Fruit fly (Drosophila melanogaster): Measurements from ENCODE around the gene Smyd3.

The Smyd3 gene

DNA sequence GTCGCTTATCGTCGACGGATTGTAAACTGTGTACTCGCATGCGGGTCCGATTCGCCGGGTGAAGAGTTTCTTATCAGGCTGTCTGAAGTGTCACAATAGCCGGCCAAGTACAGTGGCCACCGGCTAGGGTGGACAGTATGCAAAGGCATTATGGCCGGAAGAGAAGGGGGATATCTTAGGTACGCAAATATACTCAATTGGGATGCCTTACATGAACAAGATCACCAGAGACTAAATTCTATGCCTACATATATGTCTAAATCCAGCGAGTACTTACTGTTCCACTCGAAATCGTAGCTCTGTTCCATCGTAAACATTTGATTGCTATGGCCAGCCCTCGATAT is 15.0 kb downstream of the Smyd3 start:
- peak; percentile 77 for TF ChIP-seq CG17801 (GFP tag; optimal IDR thresholded peaks at IDR 0.05; ENCODE audit: partially characterized antibody)

DNA sequence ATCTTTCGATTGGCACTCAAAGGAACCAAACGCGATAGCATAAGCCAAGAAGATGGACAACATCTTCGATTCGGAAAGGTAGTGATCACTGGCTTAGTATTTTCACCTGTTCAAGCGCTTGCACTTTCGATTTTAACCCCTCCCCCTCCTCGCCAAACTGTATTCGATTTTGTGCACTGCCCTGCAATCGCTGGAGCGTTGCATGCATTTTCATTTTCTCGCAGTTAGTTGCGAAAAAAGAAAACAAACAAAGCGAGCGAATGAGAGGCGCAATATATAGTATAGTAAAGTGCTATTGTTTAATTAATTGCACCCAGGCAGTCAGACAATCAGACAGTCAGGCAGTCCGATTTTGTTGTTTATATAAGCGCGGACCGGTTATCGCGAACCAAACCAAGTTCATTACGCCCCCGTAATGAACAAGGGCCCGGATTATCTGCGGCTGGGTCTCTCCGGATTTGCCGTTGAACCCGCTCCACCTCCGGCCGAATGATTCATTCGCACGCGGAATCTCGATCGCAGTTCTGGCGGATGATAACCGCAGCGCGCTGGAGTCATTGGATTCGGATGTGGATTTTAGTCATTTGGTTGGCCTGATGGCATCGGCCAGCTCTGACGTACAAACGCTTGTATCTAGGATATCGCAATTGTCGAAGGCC is 15.5 kb downstream of the Smyd3 start:
- TF ChIP-seq CG17801 (GFP tag; optimal IDR thresholded peaks at IDR 0.05; ENCODE audit: partially characterized antibody), result no peak

DNA sequence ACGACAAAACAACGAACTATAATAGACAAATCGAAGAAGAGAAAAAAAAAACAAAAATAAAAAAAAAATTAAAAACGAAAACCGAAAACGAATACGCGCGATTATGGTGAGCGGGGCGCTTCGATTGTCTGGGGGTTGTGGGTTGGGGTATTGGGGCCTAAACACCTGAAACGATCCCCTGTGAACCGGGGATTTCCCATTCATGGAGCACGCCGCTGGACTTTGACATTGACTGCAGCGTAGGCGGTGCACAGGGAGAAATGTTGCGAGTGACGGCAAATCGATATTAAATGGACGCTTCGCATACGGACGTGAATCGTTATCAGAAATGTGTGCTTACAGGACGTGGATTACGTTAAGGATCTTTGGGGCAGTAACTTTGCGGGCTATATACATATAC is 16.4 kb downstream of the Smyd3 start:
- no peak for TF ChIP-seq CG17801 (GFP tag; optimal IDR thresholded peaks at IDR 0.05; ENCODE audit: partially characterized antibody)

DNA sequence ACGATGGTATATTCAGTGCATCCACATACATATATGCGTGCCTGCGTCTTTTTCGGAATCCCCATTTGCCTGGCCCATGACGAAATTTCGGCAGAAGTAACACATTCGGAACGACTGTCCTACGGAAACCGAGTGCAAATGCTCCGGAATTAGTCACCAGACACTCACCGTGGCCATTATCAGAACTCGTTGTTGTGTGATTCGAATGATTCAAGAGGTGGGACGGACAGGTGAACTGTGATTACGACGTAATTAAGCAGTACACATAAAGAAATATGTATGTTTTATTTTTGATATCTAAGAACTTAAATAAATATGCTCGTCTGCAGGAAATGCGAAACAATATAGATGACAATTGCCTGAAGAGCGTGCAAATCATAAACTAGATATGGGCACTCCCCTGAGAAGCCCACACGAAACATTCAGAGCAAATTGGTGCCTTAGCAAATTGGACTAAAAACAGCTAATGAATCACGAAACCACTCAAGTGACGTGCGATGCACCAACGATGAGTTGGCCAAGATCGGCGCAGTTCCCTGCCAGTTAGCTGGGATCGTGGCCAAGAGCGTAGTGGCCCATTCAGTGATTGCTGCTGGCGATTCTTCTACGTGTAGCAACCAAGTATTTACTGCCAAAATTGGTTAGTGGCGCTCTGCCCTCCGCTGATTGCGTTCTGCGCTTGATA is 17.2 kb downstream of the Smyd3 start:
- no peak for TF ChIP-seq CG17801 (GFP tag; optimal IDR thresholded peaks at IDR 0.05; ENCODE audit: partially characterized antibody)

DNA sequence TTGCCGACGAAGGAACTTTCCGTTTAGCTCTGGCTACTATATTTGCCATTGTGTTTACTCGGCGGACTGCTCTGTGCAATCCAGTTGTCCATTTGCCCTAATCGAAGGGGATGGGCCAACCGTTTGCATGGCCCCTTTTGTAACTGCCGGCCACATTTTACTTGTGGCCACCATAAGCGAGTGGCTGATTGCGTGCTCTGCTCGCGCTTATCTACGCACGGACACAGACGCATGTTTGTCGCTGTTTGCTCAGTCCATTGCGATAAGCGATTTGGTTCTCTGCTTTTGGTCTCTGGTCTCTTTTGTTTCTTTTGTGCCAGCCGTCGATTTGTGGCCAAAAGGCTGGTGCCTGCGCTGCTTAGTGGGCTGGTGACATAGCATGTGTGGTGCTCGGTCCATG is 18.1 kb downstream of the Smyd3 start:
- no peak for TF ChIP-seq CG17801 (GFP tag; optimal IDR thresholded peaks at IDR 0.05; ENCODE audit: partially characterized antibody)

DNA sequence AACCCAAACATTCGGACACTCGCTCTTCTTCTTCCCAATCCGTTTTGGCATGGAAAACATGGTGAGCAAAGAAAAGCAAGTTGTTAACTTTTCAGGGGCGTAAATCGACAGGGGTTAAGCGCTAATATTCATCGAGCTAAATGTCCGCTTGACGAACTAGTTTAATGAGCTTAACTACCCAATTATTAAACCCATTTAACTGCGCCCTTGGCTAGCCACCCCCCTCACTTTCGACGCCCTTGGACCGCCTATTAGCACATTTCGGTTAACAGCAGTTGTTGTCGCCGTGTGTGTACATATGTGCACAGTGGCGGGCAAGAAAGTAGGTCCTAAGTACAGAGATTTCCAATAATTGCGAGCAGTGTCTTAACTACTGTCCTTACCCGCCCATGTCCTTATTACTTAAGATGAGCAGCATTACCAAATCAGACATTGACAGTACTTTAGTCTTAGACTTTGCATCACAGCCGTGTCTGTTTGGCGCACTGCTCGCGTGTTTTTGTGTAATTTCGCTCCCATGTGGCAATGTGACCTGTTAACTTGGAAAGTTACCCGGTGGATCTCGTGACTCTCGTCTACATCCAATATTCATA is 19.1 kb downstream of the Smyd3 start:
- peak; percentile 91 for TF ChIP-seq CG17801 (GFP tag; optimal IDR thresholded peaks at IDR 0.05; ENCODE audit: partially characterized antibody)

DNA sequence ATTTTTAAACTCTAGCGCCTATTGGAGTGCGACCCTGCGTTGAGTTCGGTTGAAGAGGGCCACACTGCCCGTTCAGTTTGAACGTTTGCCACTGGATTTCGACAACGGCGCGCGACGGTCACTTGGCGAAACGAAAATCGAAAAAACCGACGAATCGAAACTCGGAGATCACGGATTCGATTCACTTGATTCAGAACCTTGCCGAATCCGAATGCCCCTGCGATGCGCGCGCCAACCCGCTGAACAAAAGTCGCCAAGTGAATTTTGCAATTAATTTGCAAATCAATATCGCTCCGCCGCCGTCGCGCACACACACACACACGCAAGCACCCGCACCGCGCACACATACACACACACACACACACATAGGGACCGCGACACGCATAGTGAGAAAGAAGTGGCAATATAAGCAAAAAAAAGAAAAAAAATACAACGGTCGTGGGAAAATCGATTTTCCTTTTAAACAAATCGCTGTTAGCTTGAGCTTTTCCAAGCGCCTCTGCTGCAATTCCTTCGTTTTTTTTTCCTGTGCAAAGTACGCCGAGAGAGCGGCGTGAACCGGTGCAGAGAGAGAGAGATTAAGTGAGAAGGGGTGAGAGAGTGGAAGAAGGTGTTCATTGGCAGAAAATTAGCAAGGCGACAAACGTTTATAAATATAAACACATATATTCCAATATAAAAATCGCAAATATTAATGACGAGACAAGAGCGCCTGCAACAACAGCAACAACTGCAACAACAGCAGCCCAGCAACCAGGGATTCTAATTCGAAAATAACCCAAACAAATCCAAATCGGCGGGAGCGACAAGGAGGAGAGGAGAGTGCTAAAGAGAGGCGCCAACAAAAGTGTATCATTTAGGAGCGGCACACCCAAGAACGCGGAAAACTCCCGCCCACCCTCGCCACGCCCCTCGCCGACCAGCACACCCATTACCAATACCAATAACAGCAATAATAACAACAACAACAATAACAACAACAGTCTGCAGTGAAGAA is 20.0 kb downstream of the Smyd3 start, which contains the start of gene egh:
egh (plus strand) TSS at position 89 of the 997 bp plus-strand sequence.
- TF ChIP-seq CG17801 (GFP tag; optimal IDR thresholded peaks at IDR 0.05; ENCODE audit: partially characterized antibody), result peak; percentile 60

DNA sequence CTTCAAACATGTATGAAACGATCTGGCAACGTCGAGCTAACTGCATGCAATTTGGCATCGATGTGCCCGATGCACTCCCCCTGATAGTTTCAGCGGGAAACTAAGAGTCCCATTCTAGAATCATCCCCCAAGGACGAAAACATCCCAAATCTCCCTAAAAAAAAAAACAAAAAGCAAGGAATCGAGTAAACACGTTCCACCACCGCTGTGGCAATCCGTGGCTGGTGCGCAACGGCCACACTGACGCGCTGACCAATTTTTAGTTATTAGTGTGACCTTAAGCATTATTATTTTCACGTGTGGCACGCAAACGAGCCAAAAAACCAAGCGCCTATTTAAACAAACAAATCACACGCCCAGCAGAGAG is 23.0 kb downstream of the Smyd3 start, which contains the start of gene wds:
wds (plus strand) TSS at position 265 of the 367 bp plus-strand sequence.
- no peak for TF ChIP-seq CG17801 (GFP tag; optimal IDR thresholded peaks at IDR 0.05; ENCODE audit: partially characterized antibody)

DNA sequence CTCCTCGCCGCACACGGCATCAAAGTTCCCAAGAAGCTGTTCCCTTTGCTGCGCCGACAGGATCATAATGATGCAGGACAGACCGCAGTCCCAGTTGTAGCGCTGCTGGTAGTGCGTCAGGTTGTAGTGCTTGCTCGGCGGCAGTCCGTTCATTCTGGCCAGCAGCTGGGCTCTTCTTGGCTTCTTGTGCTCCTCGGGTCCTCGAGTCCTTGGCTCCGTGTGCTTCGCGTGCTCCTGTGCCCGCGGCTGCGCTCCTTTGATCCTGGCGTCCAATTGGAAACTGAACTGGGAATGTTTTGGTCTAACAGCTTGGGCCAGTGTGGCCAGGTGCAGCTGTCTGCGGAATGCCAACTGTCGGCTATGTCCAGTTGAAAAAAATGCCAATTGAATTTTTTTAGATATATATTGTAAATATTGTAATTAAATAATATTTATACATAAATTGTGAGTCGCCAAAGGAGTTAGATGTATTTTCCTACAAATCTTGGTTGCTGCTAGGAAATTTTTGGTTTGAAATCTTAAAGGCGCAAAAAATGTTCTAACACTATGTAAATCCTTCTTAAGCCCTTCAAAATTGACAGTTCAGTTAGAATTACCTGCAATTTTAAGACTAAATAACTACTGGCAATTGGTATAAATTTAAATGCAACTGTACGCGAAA is 23.5 kb downstream of the Smyd3 start, which contains the start of gene CG13760:
CG13760 (minus strand) TSS at position 645 of the 661 bp plus-strand sequence.
- TF ChIP-seq CG17801 (GFP tag; optimal IDR thresholded peaks at IDR 0.05; ENCODE audit: partially characterized antibody), result no peak

DNA sequence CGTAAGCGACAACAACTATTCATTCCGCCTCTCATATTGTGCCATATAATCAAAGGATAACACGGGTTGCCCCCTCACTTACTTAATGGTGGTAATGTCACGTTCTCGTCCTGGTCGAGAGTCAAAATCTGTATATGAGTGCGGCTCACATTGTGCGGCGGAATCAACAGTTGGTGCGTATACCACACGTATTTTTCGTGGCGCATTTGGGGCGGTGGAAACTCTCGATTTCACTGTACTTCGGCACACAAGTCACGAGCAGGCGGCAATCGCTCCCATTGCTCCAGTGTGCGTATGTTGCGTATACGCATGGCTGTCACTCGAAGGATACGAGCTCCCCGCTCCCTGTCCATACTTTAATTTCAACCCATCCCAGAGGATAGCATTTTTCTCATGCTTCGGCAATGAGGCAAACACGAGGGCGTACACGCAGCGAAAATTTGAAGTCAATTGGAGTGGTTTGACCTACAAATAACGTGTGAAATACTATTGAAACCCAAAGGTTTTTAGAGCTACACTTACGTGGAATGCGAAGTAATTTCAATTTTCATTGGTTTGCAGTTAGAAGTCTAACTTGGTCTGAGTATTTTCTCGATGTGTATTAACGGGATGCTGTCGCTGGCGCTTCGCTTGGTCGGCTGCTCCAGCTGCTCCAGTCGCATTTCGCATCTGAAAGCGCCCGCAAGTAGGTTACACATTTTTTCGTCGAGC is 26.7 kb downstream of the Smyd3 start:
- no peak for TF ChIP-seq CG17801 (GFP tag; optimal IDR thresholded peaks at IDR 0.05; ENCODE audit: partially characterized antibody)

DNA sequence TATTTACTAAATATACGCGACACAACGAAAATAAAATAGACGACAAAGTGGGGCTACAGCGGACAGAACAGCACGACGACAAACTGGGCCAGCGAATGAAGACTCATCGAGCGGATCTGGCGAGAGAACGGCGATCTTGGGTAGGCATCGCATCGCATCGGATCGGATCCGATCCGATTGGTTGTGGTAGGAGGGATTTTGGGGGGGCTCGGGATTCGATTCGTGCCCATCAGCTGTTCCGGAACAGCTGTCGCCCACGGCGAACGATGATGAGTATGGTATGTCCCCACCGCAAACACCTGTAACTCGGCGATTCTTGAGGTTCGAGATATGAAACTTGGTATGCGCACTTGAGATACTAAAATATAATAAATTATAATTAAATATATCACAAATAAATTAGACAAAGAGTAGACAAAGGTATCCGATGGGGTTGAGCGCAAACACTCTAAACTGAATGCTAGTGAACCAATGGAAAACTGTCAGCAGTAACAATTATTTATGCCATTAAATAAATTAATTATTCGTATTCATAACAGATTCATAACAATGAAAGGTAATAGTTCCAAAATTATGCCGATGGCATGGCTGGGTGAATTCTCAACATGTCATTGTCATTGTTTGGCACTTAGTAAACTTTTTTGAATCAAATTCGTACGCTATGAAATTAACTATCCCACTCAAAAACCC is 28.2 kb downstream of the Smyd3 start, which contains the start of the genes Vha36-3 and AANATL7:
Vha36-3 (minus strand) TSS at position 242 of the 690 bp plus-strand sequence.
AANATL7 (plus strand) TSS at position 640 of the 690 bp plus-strand sequence.
- TF ChIP-seq CG17801 (GFP tag; optimal IDR thresholded peaks at IDR 0.05; ENCODE audit: partially characterized antibody), result no peak
